Fruit fly (Drosophila melanogaster) whole organism, embryonic: ENCODE results near the gene CG14221.

Source experiments
- Atf6 ChIP-seq: fragments of 200-800 bp; sonication (Bioruptor generic); IDR thresholded peaks from 2 replicates; pipeline ENCODE4 v1.3.6; 2022; ENCODE audit warnings: missing biosample characterization, missing genetic modification characterization
- B-H1 ChIP-seq: fragments of 200-800 bp; sonication (Bioruptor generic); IDR thresholded peaks from 3 replicates; pipeline ENCODE4 v1.3.6; 2022; ENCODE audit warnings: missing biosample characterization, missing genetic modification characterization
- Blimp-1 ChIP-seq: fragments of 200-800 bp; sonication (Bioruptor generic); optimal IDR thresholded peaks from 3 replicates; lab custom pipeline; 2018; ENCODE audit warnings: missing biosample characterization, missing genetic modification characterization, mild to moderate bottlenecking, moderate library complexity, missing genetic modification reagents
- CG10209 ChIP-seq: fragments of 200-800 bp; sonication (Bioruptor generic); optimal IDR thresholded peaks from 3 replicates; lab custom pipeline; 2017; ENCODE audit warnings: missing biosample characterization, mild to moderate bottlenecking, missing genetic modification characterization, missing genetic modification reagents
- CG10321 ChIP-seq: fragments of 200-800 bp; sonication (Bioruptor generic); IDR thresholded peaks from 2 replicates; pipeline ENCODE4 v1.3.6; 2022; ENCODE audit warnings: missing biosample characterization, missing genetic modification characterization
- CG12391 ChIP-seq: fragments of 200-800 bp; sonication (Bioruptor generic); optimal IDR thresholded peaks from 3 replicates; lab custom pipeline; 2018; ENCODE audit warnings: missing biosample characterization, mild to moderate bottlenecking, missing genetic modification characterization, moderate library complexity
- CG1602 ChIP-seq: fragments of 200-800 bp; sonication (Bioruptor generic); optimal IDR thresholded peaks from 3 replicates; lab custom pipeline; 2016; ENCODE audit warnings: missing biosample characterization, missing genetic modification characterization
- CG17385 ChIP-seq: fragments of 200-800 bp; sonication (Bioruptor generic); optimal IDR thresholded peaks from 3 replicates; lab custom pipeline; 2018; ENCODE audit warnings: missing biosample characterization, mild to moderate bottlenecking, missing genetic modification characterization
- CG17802 ChIP-seq: fragments of 200-800 bp; sonication (Bioruptor generic); optimal IDR thresholded peaks from 2 replicates; lab custom pipeline; 2018; ENCODE audit warnings: missing biosample characterization, mild to moderate bottlenecking, missing genetic modification characterization, moderate library complexity
- CG2889 ChIP-seq: fragments of 200-800 bp; sonication (Bioruptor generic); IDR thresholded peaks from 3 replicates; pipeline ENCODE4 v1.3.6; 2022; ENCODE audit warnings: missing biosample characterization, missing genetic modification characterization
- CG31224 ChIP-seq: fragments of 200-800 bp; sonication (Bioruptor generic); IDR thresholded peaks from 2 replicates; pipeline ENCODE4 v1.3.6; 2022; ENCODE audit warnings: missing biosample characterization, missing genetic modification characterization
- CG4360 ChIP-seq: fragments of 200-800 bp; sonication (Bioruptor generic); IDR thresholded peaks from 2 replicates; pipeline ENCODE4 v1.3.6; 2022; ENCODE audit warnings: missing biosample characterization, missing genetic modification characterization
- CG6791 ChIP-seq: fragments of 200-800 bp; sonication (Bioruptor generic); IDR thresholded peaks from 3 replicates; pipeline ENCODE4 v1.3.6; 2022; ENCODE audit warnings: missing biosample characterization, missing genetic modification characterization; ENCODE audit not compliant: partially characterized antibody
- CG6813 ChIP-seq: fragments of 200-800 bp; sonication (Bioruptor generic); optimal IDR thresholded peaks from 2 replicates; lab custom pipeline; 2017; ENCODE audit warnings: missing biosample characterization, missing genetic modification characterization, mild to moderate bottlenecking, moderate library complexity, missing genetic modification reagents
- CG7372 ChIP-seq: fragments of 200-800 bp; sonication (Bioruptor generic); IDR thresholded peaks from 2 replicates; pipeline ENCODE4 v1.3.6; 2022; ENCODE audit warnings: missing biosample characterization, missing genetic modification characterization
- CG7556 ChIP-seq: fragments of 200-800 bp; sonication (Bioruptor generic); optimal IDR thresholded peaks from 2 replicates; lab custom pipeline; 2017; ENCODE audit warnings: missing biosample characterization, mild to moderate bottlenecking, missing genetic modification characterization
- CG9609 ChIP-seq: fragments of 200-800 bp; sonication (Bioruptor generic); optimal IDR thresholded peaks from 3 replicates; lab custom pipeline; 2016; ENCODE audit warnings: missing biosample characterization, missing genetic modification characterization
- Camta ChIP-seq: fragments of 200-800 bp; sonication (Bioruptor generic); optimal IDR thresholded peaks from 2 replicates; lab custom pipeline; 2016; ENCODE audit warnings: missing biosample characterization, missing genetic modification characterization
- Dad ChIP-seq: fragments of 200-800 bp; sonication (Bioruptor generic); optimal IDR thresholded peaks from 3 replicates; lab custom pipeline; 2016; ENCODE audit warnings: missing biosample characterization, missing genetic modification characterization
- Dfd ChIP-seq, 2 experiments: fragments of >200 bp; optimal IDR thresholded peaks; 2 replicates each; lab custom pipeline; 2017; ENCODE audit warnings: missing biosample characterization in 2 of 2, missing genetic modification characterization in 2 of 2
- Fer3 ChIP-seq: fragments of 200-800 bp; sonication (Bioruptor generic); optimal IDR thresholded peaks from 2 replicates; lab custom pipeline; 2018; ENCODE audit warnings: missing biosample characterization, mild to moderate bottlenecking, missing genetic modification characterization, moderate library complexity
- HLH54F ChIP-seq: fragments of 200-800 bp; sonication (Bioruptor generic); optimal IDR thresholded peaks from 3 replicates; lab custom pipeline; 2016; ENCODE audit warnings: missing biosample characterization, missing genetic modification characterization
- Hmr ChIP-seq: fragments of 200-800 bp; sonication (Bioruptor generic); optimal IDR thresholded peaks from 3 replicates; lab custom pipeline; 2017; ENCODE audit warnings: mild to moderate bottlenecking, missing biosample characterization, missing genetic modification reagents, missing genetic modification characterization
- Hr51 ChIP-seq, 2 experiments: fragments of 200-800 bp; sonication (Bioruptor generic); optimal IDR thresholded peaks; 2 replicates in 1 of 2; 3 replicates in 1 of 2; lab custom pipeline; 2016 to 2018; ENCODE audit warnings: missing biosample characterization in 2 of 2, missing genetic modification characterization in 2 of 2, mild to moderate bottlenecking in 1 of 2, moderate library complexity in 1 of 2
- MBD-R2 ChIP-seq: fragments of 200-800 bp; sonication (Bioruptor generic); IDR thresholded peaks from 2 replicates; pipeline ENCODE4 v1.3.6; 2022; ENCODE audit warnings: missing biosample characterization, missing genetic modification characterization
- MTF-1 ChIP-seq: fragments of 200-800 bp; sonication (Bioruptor generic); optimal IDR thresholded peaks from 2 replicates; lab custom pipeline; 2018; ENCODE audit warnings: missing biosample characterization, mild to moderate bottlenecking, missing genetic modification characterization, borderline replicate concordance
- Optix ChIP-seq: fragments of 200-800 bp; sonication (Bioruptor generic); IDR thresholded peaks from 3 replicates; pipeline ENCODE4 v1.3.6; 2022; ENCODE audit warnings: missing biosample characterization, missing genetic modification characterization
- Rfx ChIP-seq: fragments of 200-800 bp; sonication (Bioruptor generic); IDR thresholded peaks from 2 replicates; pipeline ENCODE4 v1.3.6; 2022; ENCODE audit warnings: missing biosample characterization, missing genetic modification characterization
- Scr ChIP-seq: fragments of 200-800 bp; sonication (Bioruptor generic); IDR thresholded peaks from 2 replicates; pipeline ENCODE4 v1.3.6; 2022; ENCODE audit warnings: missing biosample characterization, missing genetic modification characterization; ENCODE audit not compliant: partially characterized antibody
- bcd ChIP-seq: fragments of 200-800 bp; sonication (Bioruptor generic); optimal IDR thresholded peaks from 2 replicates; lab custom pipeline; 2017; ENCODE audit warnings: missing biosample characterization, mild to moderate bottlenecking, missing genetic modification characterization
- chinmo ChIP-seq: fragments of 200-800 bp; sonication (Bioruptor generic); IDR thresholded peaks from 4 replicates; pipeline ENCODE4 v1.3.6; 2022; ENCODE audit warnings: missing biosample characterization, missing genetic modification characterization; ENCODE audit not compliant: partially characterized antibody
- chm ChIP-seq: fragments of 200-800 bp; sonication (Bioruptor generic); IDR thresholded peaks from 2 replicates; pipeline ENCODE4 v1.3.6; 2022; ENCODE audit warnings: missing biosample characterization, missing genetic modification characterization
- corto ChIP-seq: fragments of 200-800 bp; sonication (Bioruptor generic); optimal IDR thresholded peaks from 2 replicates; lab custom pipeline; 2016; ENCODE audit warnings: missing biosample characterization, mild to moderate bottlenecking, missing genetic modification characterization, moderate library complexity
- dpn ChIP-seq, 2 experiments: fragments of 200-800 bp; sonication (Bioruptor generic); optimal IDR thresholded peaks; 3 replicates each; lab custom pipeline; 2016; ENCODE audit warnings: missing biosample characterization in 2 of 2, missing genetic modification characterization in 2 of 2
- dysf ChIP-seq: fragments of 200-800 bp; sonication (Bioruptor generic); IDR thresholded peaks from 3 replicates; pipeline ENCODE4 v1.3.6; 2022; ENCODE audit warnings: missing biosample characterization, missing genetic modification characterization
- ewg ChIP-seq: fragments of 200-800 bp; sonication (Bioruptor generic); optimal IDR thresholded peaks from 3 replicates; lab custom pipeline; 2017; ENCODE audit warnings: mild to moderate bottlenecking, missing biosample characterization, missing genetic modification reagents, missing genetic modification characterization
- gcm2 ChIP-seq: fragments of 200-800 bp; sonication (Bioruptor generic); optimal IDR thresholded peaks from 2 replicates; lab custom pipeline; 2016; ENCODE audit warnings: missing biosample characterization, missing genetic modification characterization
- her ChIP-seq: fragments of 200-800 bp; sonication (Bioruptor generic); optimal IDR thresholded peaks from 2 replicates; lab custom pipeline; 2016; ENCODE audit warnings: missing biosample characterization, missing genetic modification characterization
- ind ChIP-seq: fragments of 200-800 bp; sonication (Bioruptor generic); optimal IDR thresholded peaks from 3 replicates; lab custom pipeline; 2016; ENCODE audit warnings: missing biosample characterization, missing genetic modification characterization
- jigr1 ChIP-seq: fragments of 200-800 bp; sonication (Bioruptor generic); IDR thresholded peaks from 3 replicates; pipeline ENCODE4 v1.3.6; 2022; ENCODE audit warnings: missing biosample characterization, missing genetic modification characterization
- ken ChIP-seq: fragments of 200-800 bp; sonication (Bioruptor generic); IDR thresholded peaks from 3 replicates; pipeline ENCODE4 v1.3.6; 2022; ENCODE audit warnings: missing biosample characterization, missing genetic modification characterization
- nerfin-2 ChIP-seq: fragments of 200-800 bp; sonication (Bioruptor generic); IDR thresholded peaks from 2 replicates; pipeline ENCODE4 v1.3.6; 2022; ENCODE audit warnings: missing biosample characterization, missing genetic modification characterization; ENCODE audit not compliant: partially characterized antibody
- ro ChIP-seq: fragments of 200-800 bp; sonication (Bioruptor generic); IDR thresholded peaks from 2 replicates; pipeline ENCODE4 v1.3.6; 2022; ENCODE audit warnings: missing biosample characterization, missing genetic modification characterization
- slp2 ChIP-seq: fragments of 200-800 bp; sonication (Bioruptor generic); optimal IDR thresholded peaks from 2 replicates; lab custom pipeline; 2016; ENCODE audit warnings: missing biosample characterization, missing genetic modification characterization
- so ChIP-seq: fragments of 200-800 bp; sonication (Bioruptor generic); IDR thresholded peaks from 3 replicates; pipeline ENCODE4 v1.3.6; 2022; ENCODE audit warnings: missing biosample characterization, missing genetic modification characterization
- stc ChIP-seq: fragments of 200-800 bp; sonication (Bioruptor generic); IDR thresholded peaks from 2 replicates; pipeline ENCODE4 v1.3.6; 2022; ENCODE audit warnings: missing biosample characterization, missing genetic modification characterization
- unc-4 ChIP-seq: fragments of 200-800 bp; sonication (Bioruptor generic); IDR thresholded peaks from 2 replicates; pipeline ENCODE4 v1.3.6; 2022; ENCODE audit warnings: missing biosample characterization, missing genetic modification characterization; ENCODE audit not compliant: partially characterized antibody
- usp ChIP-seq: fragments of >200 bp; optimal IDR thresholded peaks from 2 replicates; lab custom pipeline; 2017; ENCODE audit warnings: missing biosample characterization, missing genetic modification characterization
- zen2 ChIP-seq: fragments of 200-800 bp; sonication (Bioruptor generic); IDR thresholded peaks from 3 replicates; pipeline ENCODE4 v1.3.6; 2022; ENCODE audit warnings: missing biosample characterization, missing genetic modification characterization; ENCODE audit not compliant: partially characterized antibody

Gene CG14221

dm6 chrX:19663859-19664728 is 43.0 kb upstream of the CG14221 start, which contains the start of the genes CG14223 and Ssu72 (continued):
- TF ChIP-seq B-H1 (GFP tag; lab: Robert Waterston, UW) (no peak), Fer3 (no peak), ewg (no peak), dysf (GFP tag; lab: Robert Waterston, UW) (no peak), so (no peak), CG12391 (peak; percentile 3), Scr (GFP tag; lab: Robert Waterston, UW) (peak; percentile 84), MBD-R2 (peak; percentile 45), CG7556 (GFP tag; lab: Kevin White, UChicago) (no peak), CG1602 (no peak), usp (GFP tag; lab: Kevin White, UChicago) (no peak), stc (GFP tag; lab: Robert Waterston, UW) (no peak), Optix (GFP tag; lab: Robert Waterston, UW) (no peak), CG10321 (no peak), jigr1 (GFP tag; lab: Robert Waterston, UW) (no peak), HLH54F (GFP tag; lab: Kevin White, UChicago) (peak; percentile 7), ro (no peak), CG31224 (GFP tag; lab: Robert Waterston, UW) (no peak), CG7372 (GFP tag; lab: Robert Waterston, UW) (no peak), corto (no peak), ken (GFP tag; lab: Robert Waterston, UW) (no peak), nerfin-2 (peak; percentile 70), slp2 (no peak), ind (GFP tag; lab: Kevin White, UChicago) (no peak), Blimp-1 (GFP tag; lab: Kevin White, UChicago) (no peak), CG6791 (peak; percentile 78), CG6813 (no peak), her (GFP tag; lab: Kevin White, UChicago) (no peak), Dfd (GFP tag; optimal IDR thresholded peaks at IDR 0.05; lab: Kevin White, UChicago) (no peak), CG2889 (GFP tag; lab: Robert Waterston, UW) (no peak), dpn (GFP tag; optimal IDR thresholded peaks at IDR 0.05; lab: Kevin White, UChicago) (no peak), gcm2 (no peak), CG17802 (no peak), Camta (GFP tag; lab: Kevin White, UChicago) (no peak), Hmr (GFP tag; lab: Kevin White, UChicago) (no peak), CG4360 (no peak), Atf6 (GFP tag; lab: Robert Waterston, UW) (no peak), bcd (GFP tag; lab: Kevin White, UChicago) (no peak), CG9609 (GFP tag; lab: Kevin White, UChicago) (no peak), Hr51 (GFP tag; optimal IDR thresholded peaks at IDR 0.05; lab: Kevin White, UChicago) (no peak), zen2 (GFP tag; lab: Robert Waterston, UW) (peak; percentile 91), chm (GFP tag; lab: Robert Waterston, UW) (no peak), unc-4 (GFP tag; lab: Robert Waterston, UW) (peak; percentile 62), chinmo (GFP tag; lab: Robert Waterston, UW) (0 out of 4 replicates have a peak, but pooled peaks have one; percentile 52), CG17385 (no peak), MTF-1 (GFP tag; lab: Kevin White, UChicago) (no peak), Dad (GFP tag; lab: Kevin White, UChicago) (no peak), CG10209 (no peak), Rfx (GFP tag; lab: Robert Waterston, UW) (peak; percentile 16; the same call in 1 of the 2 replicates)
